In genomic region chrX:9364082-9364481, ce11 we compare ENCODE assay signal across 6 worm cellular contexts.
TF ChIP-seq lines count a peak whose summit lies in the region.

No protein-coding gene starts in this region.

TF ChIP-seq in whole organism, L1 larva, 84 proteins besides CTCF, POLR2A, EP300 and RAD21:
- peak; percentile 87 for TF ChIP-seq elt-2 (tag; optimal IDR thresholded peaks at IDR 0.05; lab: Kevin White, UChicago)
- TF ChIP-seq nhr-90 (tag; optimal IDR thresholded peaks at IDR 0.05; lab: Kevin White, UChicago; ENCODE audit: poor library complexity), result peak; percentile 14
- no peak for TF ChIP-seq nhr-11 (tag; optimal IDR thresholded peaks at IDR 0.05; lab: Kevin White, UChicago)
TF ChIP-seq in whole organism, L1 larva: peak in this region for 2.

TF ChIP-seq in whole organism, L2 larva, 48 proteins besides CTCF, POLR2A, EP300 and RAD21:
- no peak for TF ChIP-seq nhr-25 (tag; optimal IDR thresholded peaks at IDR 0.05; lab: Kevin White, UChicago)
- TF ChIP-seq ceh-82 (tag; optimal IDR thresholded peaks at IDR 0.05; lab: Kevin White, UChicago), result no peak
- TF ChIP-seq unc-39 (tag; optimal IDR thresholded peaks at IDR 0.05; lab: Kevin White, UChicago), result no peak
- TF ChIP-seq crh-2 (tag; optimal IDR thresholded peaks at IDR 0.05; lab: Kevin White, UChicago), result no peak
- no peak for TF ChIP-seq dmd-4 (tag; optimal IDR thresholded peaks at IDR 0.05; lab: Kevin White, UChicago)
- TF ChIP-seq zag-1 (tag; optimal IDR thresholded peaks at IDR 0.05; lab: Kevin White, UChicago), result no peak
- no peak for TF ChIP-seq F13H6.1 (tag; optimal IDR thresholded peaks at IDR 0.05; lab: Kevin White, UChicago)
- no peak for TF ChIP-seq nhr-21 (tag; optimal IDR thresholded peaks at IDR 0.05; lab: Kevin White, UChicago)
- no peak for TF ChIP-seq nhr-6 (tag; optimal IDR thresholded peaks at IDR 0.05; lab: Kevin White, UChicago)
- TF ChIP-seq ZK546.5 (tag; optimal IDR thresholded peaks at IDR 0.05; lab: Kevin White, UChicago), result no peak
- no peak for TF ChIP-seq egl-27 (tag; optimal IDR thresholded peaks at IDR 0.05; lab: Kevin White, UChicago)
- peak; percentile 56 for TF ChIP-seq sma-9 (GFP tag; optimal IDR thresholded peaks at IDR 0.05; lab: Kevin White, UChicago)
- no peak for TF ChIP-seq sma-9 (tag; optimal IDR thresholded peaks at IDR 0.05; lab: Kevin White, UChicago)
- TF ChIP-seq ama-1 (optimal IDR thresholded peaks at IDR 0.05; lab: Kevin White, UChicago), result no peak
- peak; percentile 45 for TF ChIP-seq fos-1 (tag; optimal IDR thresholded peaks at IDR 0.05; lab: Kevin White, UChicago)
- TF ChIP-seq elt-3 (tag; optimal IDR thresholded peaks at IDR 0.05; lab: Kevin White, UChicago), result no peak

TF ChIP-seq in whole organism, L3 larva, 47 proteins besides CTCF, POLR2A, EP300 and RAD21:
- TF ChIP-seq elt-2 (tag; optimal IDR thresholded peaks at IDR 0.05; lab: Kevin White, UChicago), result peak; percentile 92
- peak; percentile 83 for TF ChIP-seq pqm-1 (tag; optimal IDR thresholded peaks at IDR 0.05; lab: Kevin White, UChicago)
- no peak for TF ChIP-seq nhr-12 (tag; optimal IDR thresholded peaks at IDR 0.05; lab: Kevin White, UChicago)
- TF ChIP-seq mml-1 (tag; optimal IDR thresholded peaks at IDR 0.05; lab: Kevin White, UChicago), result no peak
- peak; percentile 50 for TF ChIP-seq jun-1 (tag; optimal IDR thresholded peaks at IDR 0.05; lab: Kevin White, UChicago)
- TF ChIP-seq pha-4 (tag; optimal IDR thresholded peaks at IDR 0.05; lab: Kevin White, UChicago), result peak; percentile 0
- no peak for TF ChIP-seq R02D3.7 (tag; optimal IDR thresholded peaks at IDR 0.05; lab: Kevin White, UChicago)
- no peak for TF ChIP-seq tbx-2 (tag; optimal IDR thresholded peaks at IDR 0.05; lab: Kevin White, UChicago)

TF ChIP-seq in whole organism, L4 larva, 104 proteins besides CTCF, POLR2A, EP300 and RAD21 (continues in another document):
- TF ChIP-seq vab-7 (GFP tag; IDR thresholded peaks at IDR 0.05; lab: Robert Waterston, UW) (no peak), aha-1 (tag; lab: Kevin White, UChicago) (no peak), zfp-3 (GFP tag; conservative IDR thresholded peaks at IDR 0.05; lab: Robert Waterston, UW) (no peak), snpc-4 (tag; optimal IDR thresholded peaks at IDR 0.05; lab: Kevin White, UChicago) (no peak), Y5F2A.4 (GFP tag; optimal IDR thresholded peaks at IDR 0.05; lab: Kevin White, UChicago) (no peak), dmd-8 (GFP tag; IDR thresholded peaks at IDR 0.05; lab: Robert Waterston, UW) (no peak), F10B5.3 (tag; optimal IDR thresholded peaks at IDR 0.05; lab: Kevin White, UChicago) (no peak), snpc-1.2 (GFP tag; IDR thresholded peaks at IDR 0.05; lab: Robert Waterston, UW) (no peak), Y48G9A.11 (GFP tag; IDR thresholded peaks at IDR 0.05; lab: Robert Waterston, UW) (no peak), sdz-12 (GFP tag; optimal IDR thresholded peaks at IDR 0.05; lab: Kevin White, UChicago) (no peak), ama-1 (optimal IDR thresholded peaks at IDR 0.05; lab: Kevin White, UChicago) (no peak), madf-5 (GFP tag; IDR thresholded peaks at IDR 0.05; lab: Robert Waterston, UW) (no peak), dmd-6 (GFP tag; IDR thresholded peaks at IDR 0.05; lab: Robert Waterston, UW) (peak; percentile 67), zag-1 (tag; optimal IDR thresholded peaks at IDR 0.05; lab: Kevin White, UChicago) (no peak), hlh-11 (tag; optimal IDR thresholded peaks at IDR 0.05; lab: Kevin White, UChicago) (no peak), F44E2.7 (GFP tag; IDR thresholded peaks at IDR 0.05; lab: Robert Waterston, UW) (no peak), jun-1 (tag; optimal IDR thresholded peaks at IDR 0.05; lab: Kevin White, UChicago) (no peak), D1046.2 (GFP tag; IDR thresholded peaks at IDR 0.05; lab: Robert Waterston, UW) (no peak), nhr-237 (tag; optimal IDR thresholded peaks at IDR 0.05; lab: Kevin White, UChicago) (no peak), ceh-82 (tag; optimal IDR thresholded peaks at IDR 0.05; lab: Kevin White, UChicago) (no peak), F26F4.8 (GFP tag; conservative IDR thresholded peaks at IDR 0.05; lab: Robert Waterston, UW) (no peak), lin-38 (GFP tag; IDR thresholded peaks at IDR 0.05; lab: Robert Waterston, UW) (no peak), ceh-62 (tag; optimal IDR thresholded peaks at IDR 0.05; lab: Kevin White, UChicago) (no peak), mdt-29 (GFP tag; IDR thresholded peaks at IDR 0.05; lab: Robert Waterston, UW) (no peak), ceh-28 (tag; optimal IDR thresholded peaks at IDR 0.05; lab: Kevin White, UChicago) (no peak)

TF ChIP-seq in whole organism, late embryonic, 69 proteins besides CTCF, POLR2A, EP300 and RAD21:
- TF ChIP-seq hlh-13 (GFP tag; optimal IDR thresholded peaks at IDR 0.05; lab: Kevin White, UChicago) (no peak), elt-2 (tag; optimal IDR thresholded peaks at IDR 0.05; lab: Kevin White, UChicago) (peak; percentile 25), dve-1 (tag; optimal IDR thresholded peaks at IDR 0.05; lab: Kevin White, UChicago) (no peak), fkh-6 (tag; optimal IDR thresholded peaks at IDR 0.05; lab: Kevin White, UChicago) (no peak)
TF ChIP-seq in whole organism, late embryonic: peak in this region for 1.

TF ChIP-seq in whole organism, young adult, 124 proteins besides CTCF, POLR2A, EP300 and RAD21:
- TF ChIP-seq hmg-1.2 (GFP tag; IDR thresholded peaks at IDR 0.05; lab: Robert Waterston, UW) (no peak), tlf-1 (GFP tag; optimal IDR thresholded peaks at IDR 0.05; lab: Kevin White, UChicago) (no peak), rcor-1 (GFP tag; IDR thresholded peaks at IDR 0.05; lab: Robert Waterston, UW) (no peak), akir-1 (GFP tag; optimal IDR thresholded peaks at IDR 0.05; lab: Kevin White, UChicago) (no peak), snpc-1.3 (tag; optimal IDR thresholded peaks at IDR 0.05; lab: Kevin White, UChicago; ENCODE audit: insufficient read depth) (no peak), F52B5.7 (tag; optimal IDR thresholded peaks at IDR 0.05; lab: Kevin White, UChicago) (no peak), nhr-80 (tag; optimal IDR thresholded peaks at IDR 0.05; lab: Kevin White, UChicago) (peak; percentile 64), Y53F4B.3 (GFP tag; IDR thresholded peaks at IDR 0.05; lab: Robert Waterston, UW) (no peak)
